Worm (Caenorhabditis elegans) whole organism, L1 larva: ENCODE measurements around the gene C25A8.1.

Experiments used
- ceh-8 ChIP-seq: fragments of 200-800 bp; sonication (Bioruptor generic); optimal IDR thresholded peaks from 2 replicates; lab custom pipeline; 2018; ENCODE audit warnings: mild to moderate bottlenecking, missing genetic modification characterization, moderate library complexity, missing compliant biosample characterization
- ceh-82 ChIP-seq, 3 experiments: fragments of 150-350 bp in 1 of 3; sonication (generic microtip) in 2 of 3; optimal IDR thresholded peaks; 2 replicates each; lab custom pipeline; 2014 to 2017; ENCODE audit warnings: missing biosample characterization in 3 of 3, missing genetic modification characterization in 3 of 3
- fkh-10 ChIP-seq: sonication (generic microtip); optimal IDR thresholded peaks from 2 replicates; lab custom pipeline; 2017; ENCODE audit warnings: missing biosample characterization, missing genetic modification reagents, missing genetic modification characterization
- fkh-4 ChIP-seq: sonication (generic microtip); optimal IDR thresholded peaks from 2 replicates; lab custom pipeline; 2016; ENCODE audit warnings: missing compliant biosample characterization, missing genetic modification characterization, borderline replicate concordance
- lin-15B ChIP-seq: fragments of 150-350 bp; sonication (generic microtip); optimal IDR thresholded peaks from 3 replicates; lab custom pipeline; 2014; ENCODE audit warnings: missing biosample characterization, missing genetic modification characterization
- lir-3 ChIP-seq: sonication (generic microtip); optimal IDR thresholded peaks from 2 replicates; lab custom pipeline; 2016; ENCODE audit warnings: mild to moderate bottlenecking, missing genetic modification characterization, moderate library complexity, missing compliant biosample characterization; ENCODE audit not compliant: poor library complexity
- lsy-2 ChIP-seq, 2 experiments: fragments of 150-350 bp; optimal IDR thresholded peaks; 2 replicates each; lab custom pipeline; 2014; ENCODE audit warnings: missing biosample characterization in 2 of 2, missing genetic modification characterization in 2 of 2
- nhr-77 ChIP-seq: fragments of 150-350 bp; optimal IDR thresholded peaks from 2 replicates; lab custom pipeline; 2014; ENCODE audit warnings: missing biosample characterization, missing genetic modification characterization
- nhr-90 ChIP-seq: sonication (generic microtip); optimal IDR thresholded peaks from 2 replicates; lab custom pipeline; 2016; ENCODE audit warnings: mild to moderate bottlenecking, missing genetic modification characterization, missing compliant biosample characterization; ENCODE audit not compliant: poor library complexity
- tbx-2 ChIP-seq: sonication (generic microtip); optimal IDR thresholded peaks from 2 replicates; lab custom pipeline; 2016; ENCODE audit warnings: missing genetic modification characterization, missing compliant biosample characterization
- unc-130 ChIP-seq: fragments of 150-350 bp; optimal IDR thresholded peaks from 2 replicates; lab custom pipeline; 2017; ENCODE audit warnings: missing biosample characterization, missing genetic modification characterization, inconsistent platforms
- ztf-11 ChIP-seq, 2 experiments: sonication (generic microtip); optimal IDR thresholded peaks; 2 replicates each; lab custom pipeline; 2016 to 2017; ENCODE audit warnings: missing genetic modification characterization in 2 of 2, missing biosample characterization in 1 of 2, missing compliant biosample characterization in 1 of 2

ce11 chrIV:7012214-7012613 is 1.3 kb downstream of the C25A8.1 start:
- TF ChIP-seq fkh-10 (GFP tag; lab: Kevin White, UChicago) (no peak), unc-130 (no peak), nhr-77 (tag; lab: Kevin White, UChicago) (no peak), fkh-4 (no peak), lir-3 (tag; lab: Kevin White, UChicago) (no peak), lin-15B (no peak), nhr-90 (tag; lab: Kevin White, UChicago) (no peak), lsy-2 (tag; optimal IDR thresholded peaks at IDR 0.05; lab: Kevin White, UChicago) (no peak), ceh-82 (tag; optimal IDR thresholded peaks at IDR 0.05; lab: Kevin White, UChicago) (no peak), tbx-2 (no peak), ztf-11 (tag; optimal IDR thresholded peaks at IDR 0.05; lab: Kevin White, UChicago) (no peak), ceh-8 (GFP tag; lab: Kevin White, UChicago) (no peak)
